Worm (Caenorhabditis elegans) whole organism, midembryonic: ENCODE results near the gene F25E5.16.
A peak's percentile ranks its signal among the peaks of the same experiment; 100 is the strongest.

Experiments
- T22C8.4 ChIP-seq: fragments of 200-800 bp; sonication (Bioruptor generic); IDR thresholded peaks from 2 replicates; pipeline ENCODE4 v1.3.6; 2022; ENCODE audit warnings: missing genetic modification characterization, missing compliant biosample characterization
- cog-1 ChIP-seq: sonication (generic microtip); optimal IDR thresholded peaks from 2 replicates; lab custom pipeline; 2016; ENCODE audit warnings: missing genetic modification characterization, missing compliant biosample characterization
- flt-1 ChIP-seq: fragments of 200-800 bp; sonication (Bioruptor generic); IDR thresholded peaks from 2 replicates; pipeline ENCODE4 v1.3.6; 2022; ENCODE audit warnings: missing genetic modification characterization, missing compliant biosample characterization
- klf-2 ChIP-seq: fragments of 200-800 bp; sonication (Bioruptor generic); conservative IDR thresholded peaks from 2 replicates; pipeline ENCODE4 v1.3.6; 2022; ENCODE audit warnings: missing genetic modification reagents, missing genetic modification characterization, missing compliant biosample characterization
- med-1 ChIP-seq: sonication (generic microtip); optimal IDR thresholded peaks from 2 replicates; lab custom pipeline; 2017; ENCODE audit warnings: missing genetic modification characterization, mild to moderate bottlenecking, missing compliant biosample characterization, antibody characterized with exemption, missing genetic modification reagents; ENCODE audit not compliant: insufficient read depth
- ref-1 ChIP-seq: fragments of 200-800 bp; sonication (Bioruptor generic); conservative IDR thresholded peaks from 2 replicates; pipeline ENCODE4 v1.3.6; 2022; ENCODE audit warnings: missing genetic modification reagents, missing genetic modification characterization, missing compliant biosample characterization
- tab-1 ChIP-seq: fragments of 200-800 bp; sonication (Bioruptor generic); IDR thresholded peaks from 2 replicates; pipeline ENCODE4 v1.3.6; 2022; ENCODE audit warnings: missing genetic modification characterization, missing compliant biosample characterization
- ztf-23 ChIP-seq: fragments of 200-800 bp; sonication (Bioruptor generic); IDR thresholded peaks from 2 replicates; pipeline ENCODE4 v1.3.6; 2022; ENCODE audit warnings: missing genetic modification reagents, missing genetic modification characterization, missing compliant biosample characterization
- ztf-29 ChIP-seq: fragments of 200-800 bp; sonication (Bioruptor generic); IDR thresholded peaks from 2 replicates; pipeline ENCODE4 v1.3.6; 2022; ENCODE audit warnings: missing genetic modification reagents, missing genetic modification characterization, missing compliant biosample characterization

Gene F25E5.16

DNA sequence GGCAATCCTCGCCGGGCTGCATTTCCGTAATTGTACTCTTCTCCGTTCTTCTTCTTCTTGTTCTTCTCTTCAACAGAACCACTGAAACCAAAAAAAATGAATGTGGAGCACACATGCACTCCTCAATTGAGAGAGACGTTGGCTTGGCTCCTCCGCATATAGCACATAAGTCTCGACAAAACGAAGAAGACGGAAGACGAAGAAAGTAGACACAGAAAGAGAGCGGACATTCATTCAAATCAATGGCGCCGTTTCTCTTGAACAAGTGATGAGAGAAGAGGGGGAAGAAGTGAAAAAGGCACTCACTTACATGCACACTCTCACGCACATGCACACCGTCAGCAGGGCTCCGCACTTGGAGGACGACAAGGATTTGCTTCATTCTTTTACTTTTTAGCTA is 547 bp upstream of the F25E5.16 start, which contains the start of gene F25E5.9:
F25E5.9 (minus strand) TSS at position 382 of the 400 bp plus-strand sequence.
- no peak for TF ChIP-seq T22C8.4 (GFP tag; lab: Robert Waterston, UW)
- no peak for TF ChIP-seq ztf-29
- no peak for TF ChIP-seq cog-1 (tag; lab: Kevin White, UChicago)
- TF ChIP-seq klf-2 = no peak
- TF ChIP-seq ref-1 (GFP tag; lab: Robert Waterston, UW) = no peak
- no peak for TF ChIP-seq flt-1 (GFP tag; lab: Robert Waterston, UW)
- TF ChIP-seq ztf-23 (GFP tag; lab: Robert Waterston, UW) = no peak
- TF ChIP-seq tab-1 (GFP tag; lab: Robert Waterston, UW) = no peak

DNA sequence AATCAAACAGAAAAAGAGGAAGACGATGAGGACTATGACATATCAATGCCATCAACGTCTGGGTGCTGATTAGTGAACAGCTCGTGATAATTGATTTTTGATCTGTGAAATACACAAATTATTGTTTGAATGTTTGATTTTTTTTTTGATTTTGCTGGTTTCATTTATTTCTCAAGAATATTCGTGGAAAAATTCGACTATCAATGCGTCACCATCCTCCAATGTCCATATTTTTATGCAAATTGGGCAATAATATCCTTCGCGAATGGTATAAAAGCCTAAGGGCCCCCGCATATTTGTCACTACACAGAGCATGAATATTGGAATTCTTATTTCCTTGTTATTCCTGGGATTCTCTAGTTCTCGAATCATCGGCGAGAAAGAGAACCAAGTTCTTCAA is 1.7 kb downstream of the F25E5.16 start, which contains the start of gene try-13:
try-13 (plus strand) TSS at position 301 of the 400 bp plus-strand sequence.
- TF ChIP-seq tab-1 (GFP tag; lab: Robert Waterston, UW) (no peak), med-1 (GFP tag; lab: Kevin White, UChicago) (no peak), ref-1 (GFP tag; lab: Robert Waterston, UW) (no peak), klf-2 (no peak), ztf-23 (GFP tag; lab: Robert Waterston, UW) (no peak), T22C8.4 (GFP tag; lab: Robert Waterston, UW) (no peak), flt-1 (GFP tag; lab: Robert Waterston, UW) (no peak), cog-1 (tag; lab: Kevin White, UChicago) (no peak), ztf-29 (no peak)

ce11 chrV:7443480-7443879 is 5.4 kb downstream of the F25E5.16 start:
- TF ChIP-seq ztf-29 (peak; percentile 39; the same call in 1 of the 2 replicates), flt-1 (GFP tag; lab: Robert Waterston, UW) (0 out of 2 replicates have a peak, but pooled peaks have one; percentile 27), klf-2 (peak; percentile 79), ref-1 (GFP tag; lab: Robert Waterston, UW) (peak; percentile 46; the same call in 1 of the 2 replicates), ztf-23 (GFP tag; lab: Robert Waterston, UW) (peak; percentile 79; the same call in 1 of the 2 replicates)

DNA sequence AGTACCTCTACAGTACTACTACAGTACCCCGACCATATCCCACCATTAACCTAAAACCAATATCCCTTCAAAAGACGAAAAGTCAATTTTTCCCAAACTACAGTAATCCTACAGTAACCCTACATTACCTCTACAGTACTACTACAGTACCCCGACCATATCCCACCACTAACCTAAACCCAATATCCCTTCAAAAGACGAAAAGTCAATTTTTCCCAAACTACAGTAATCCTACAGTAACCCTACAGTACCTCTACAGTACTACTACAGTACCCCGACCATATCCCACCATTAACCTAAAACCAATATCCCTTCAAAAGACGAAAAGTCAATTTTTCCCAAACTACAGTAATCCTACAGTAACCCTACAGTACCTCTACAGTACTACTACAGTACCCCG is 6.2 kb downstream of the F25E5.16 start, which contains the start of gene nhr-141:
nhr-141 (plus strand) TSS at position 331 of the 400 bp plus-strand sequence.
- TF ChIP-seq tab-1 (GFP tag; lab: Robert Waterston, UW) = 0 out of 2 replicates have a peak, but pooled peaks have one; percentile 40

DNA sequence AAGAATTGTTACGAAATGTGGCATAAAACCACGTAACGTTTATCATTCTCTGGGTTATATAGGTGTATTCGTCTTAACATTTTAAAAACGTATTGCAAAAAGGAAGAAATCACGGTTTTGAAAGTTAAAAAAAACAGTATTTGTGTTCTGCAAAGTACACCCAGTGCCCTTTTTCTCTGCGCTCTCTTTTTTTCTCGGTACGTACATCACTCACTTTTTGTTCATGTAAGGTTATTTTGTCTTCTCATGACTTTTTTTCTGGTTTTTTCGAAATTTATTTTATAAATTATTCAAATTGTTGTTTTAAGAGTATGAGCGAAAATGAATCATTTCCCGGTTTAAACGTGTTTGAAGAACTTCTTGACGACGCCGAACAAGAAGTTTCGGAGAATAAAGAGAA is 8.9 kb downstream of the F25E5.16 start, which contains the start of gene F25E5.5:
F25E5.5 (plus strand) TSS at position 301 of the 400 bp plus-strand sequence.
- no peak for TF ChIP-seq cog-1 (tag; lab: Kevin White, UChicago)

- no peak for TF ChIP-seq T22C8.4 (GFP tag; lab: Robert Waterston, UW)
Measured at ce11 chrV:7449303-7449827, 11.3 kb downstream of the F25E5.16 start, which contains the start of gene try-12. Gene try-12 (plus strand): TSS chrV:7449353.

ce11 chrV:7451421-7451820 is 13.3 kb downstream of the F25E5.16 start, which contains the start of gene try-11:
Gene try-11 (plus strand): TSS chrV:7451721.
- TF ChIP-seq T22C8.4 (GFP tag; lab: Robert Waterston, UW) = no peak

ce11 chrV:7454236-7454635 is 16.2 kb downstream of the F25E5.16 start, which contains the start of gene try-8:
Gene try-8 (minus strand): TSS chrV:7454336.
- TF ChIP-seq ztf-23 (GFP tag; lab: Robert Waterston, UW) (no peak), T22C8.4 (GFP tag; lab: Robert Waterston, UW) (no peak), cog-1 (tag; lab: Kevin White, UChicago) (no peak), med-1 (GFP tag; lab: Kevin White, UChicago) (no peak), klf-2 (no peak), tab-1 (GFP tag; lab: Robert Waterston, UW) (no peak)

DNA sequence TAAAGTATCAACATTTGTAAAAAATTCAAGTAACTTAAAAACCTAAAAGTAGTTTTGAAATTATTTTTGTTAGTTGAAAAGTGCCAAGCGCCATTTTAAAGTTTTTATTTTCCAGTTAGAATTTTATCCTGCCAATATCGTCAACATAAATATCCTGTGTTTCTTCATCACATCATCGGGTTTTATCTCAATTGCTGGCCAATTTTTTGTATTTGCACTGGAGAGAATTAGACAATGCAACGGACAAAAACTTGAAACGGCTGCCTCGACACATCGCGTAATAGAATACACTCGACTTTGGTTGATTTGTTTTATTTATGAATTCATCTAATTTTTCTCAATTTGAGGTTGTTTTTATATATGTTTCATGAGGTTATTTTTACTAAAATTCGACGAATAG is 16.9 kb downstream of the F25E5.16 start, which contains the start of gene F25E5.2:
F25E5.2 (plus strand) TSS at position 301 of the 400 bp plus-strand sequence.
- TF ChIP-seq med-1 (GFP tag; lab: Kevin White, UChicago) (no peak), tab-1 (GFP tag; lab: Robert Waterston, UW) (no peak), T22C8.4 (GFP tag; lab: Robert Waterston, UW) (no peak), ref-1 (GFP tag; lab: Robert Waterston, UW) (no peak), cog-1 (tag; lab: Kevin White, UChicago) (no peak), klf-2 (no peak), ztf-23 (GFP tag; lab: Robert Waterston, UW) (no peak), ztf-29 (no peak), flt-1 (GFP tag; lab: Robert Waterston, UW) (no peak)

ce11 chrV:7460898-7461297 is 22.8 kb downstream of the F25E5.16 start, which contains the start of gene srh-92:
Gene srh-92 (minus strand): TSS chrV:7460998.
- no peak for TF ChIP-seq med-1 (GFP tag; lab: Kevin White, UChicago)
- TF ChIP-seq ztf-29 = no peak
- no peak for TF ChIP-seq cog-1 (tag; lab: Kevin White, UChicago)
- no peak for TF ChIP-seq T22C8.4 (GFP tag; lab: Robert Waterston, UW)
- TF ChIP-seq flt-1 (GFP tag; lab: Robert Waterston, UW) = no peak
- no peak for TF ChIP-seq ref-1 (GFP tag; lab: Robert Waterston, UW)
- no peak for TF ChIP-seq klf-2

DNA sequence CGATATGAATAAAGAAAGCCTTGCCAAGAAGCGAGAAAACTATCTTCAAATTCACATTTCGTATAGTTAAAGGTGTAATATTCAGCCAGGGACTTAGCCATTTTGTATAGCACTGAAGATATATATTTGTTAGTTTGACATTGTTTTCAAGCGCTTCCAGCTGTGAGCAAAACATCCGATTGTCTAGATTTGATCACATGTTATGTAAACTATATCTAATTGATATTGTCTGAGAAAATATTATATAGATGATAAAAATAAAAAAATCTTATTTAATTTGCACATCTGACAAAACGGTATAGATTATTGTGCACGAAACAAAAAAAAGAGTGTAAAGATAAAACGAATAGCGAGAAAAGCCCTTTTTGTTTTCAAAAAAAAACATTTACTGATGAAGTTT is 26.6 kb downstream of the F25E5.16 start, which contains the start of gene srh-89:
srh-89 (minus strand) TSS at position 101 of the 400 bp plus-strand sequence.
- TF ChIP-seq cog-1 (tag; lab: Kevin White, UChicago) = no peak
- no peak for TF ChIP-seq T22C8.4 (GFP tag; lab: Robert Waterston, UW)
- no peak for TF ChIP-seq flt-1 (GFP tag; lab: Robert Waterston, UW)
- no peak for TF ChIP-seq med-1 (GFP tag; lab: Kevin White, UChicago)
- TF ChIP-seq ref-1 (GFP tag; lab: Robert Waterston, UW) = no peak
- no peak for TF ChIP-seq ztf-29
- TF ChIP-seq klf-2 = no peak
- TF ChIP-seq ztf-23 (GFP tag; lab: Robert Waterston, UW) = no peak
